Fruit fly (Drosophila melanogaster) whole organism, embryonic: ENCODE data around the gene Gr61a.

Experiments used
- Bteb2 ChIP-seq: fragments of 200-800 bp; sonication (Bioruptor generic); optimal IDR thresholded peaks from 2 replicates; lab custom pipeline; 2016; ENCODE audit warnings: missing biosample characterization, missing genetic modification characterization
- C15 ChIP-seq: fragments of 200-800 bp; sonication (Bioruptor generic); IDR thresholded peaks from 3 replicates; pipeline ENCODE4 v1.3.6; 2022; ENCODE audit warnings: missing biosample characterization, missing genetic modification characterization
- CG11085 ChIP-seq: fragments of 200-800 bp; sonication (Bioruptor generic); IDR thresholded peaks from 2 replicates; pipeline ENCODE4 v1.3.6; 2022; ENCODE audit warnings: missing biosample characterization, missing genetic modification characterization
- CG11695 ChIP-seq: fragments of 200-800 bp; sonication (Bioruptor generic); IDR thresholded peaks from 3 replicates; pipeline ENCODE4 v1.3.6; 2022; ENCODE audit warnings: missing biosample characterization, missing genetic modification characterization
- CG13296 ChIP-seq: fragments of 200-800 bp; sonication (Bioruptor generic); optimal IDR thresholded peaks from 3 replicates; lab custom pipeline; 2018; ENCODE audit warnings: missing biosample characterization, mild to moderate bottlenecking, missing genetic modification characterization
- CG14860 ChIP-seq: fragments of 200-800 bp; sonication (Bioruptor generic); IDR thresholded peaks from 3 replicates; pipeline ENCODE4 v1.3.6; 2022; ENCODE audit warnings: missing biosample characterization, missing genetic modification characterization; ENCODE audit not compliant: partially characterized antibody
- CG1529 ChIP-seq: fragments of 200-800 bp; sonication (Bioruptor generic); optimal IDR thresholded peaks from 3 replicates; lab custom pipeline; 2018; ENCODE audit warnings: missing biosample characterization, missing genetic modification characterization
- CG15696 ChIP-seq: fragments of 200-800 bp; sonication (Bioruptor generic); optimal IDR thresholded peaks from 2 replicates; lab custom pipeline; 2019; ENCODE audit warnings: missing biosample characterization, mild to moderate bottlenecking, missing genetic modification characterization, moderate library complexity
- CG1647 ChIP-seq: fragments of 200-800 bp; sonication (Bioruptor generic); optimal IDR thresholded peaks from 3 replicates; lab custom pipeline; 2016; ENCODE audit warnings: missing biosample characterization, missing genetic modification characterization
- CG17361 ChIP-seq: fragments of 200-800 bp; sonication (Bioruptor generic); IDR thresholded peaks from 3 replicates; pipeline ENCODE4 v1.3.6; 2022; ENCODE audit warnings: missing biosample characterization, missing genetic modification characterization
- CG2875 ChIP-seq: fragments of 200-800 bp; sonication (Bioruptor generic); optimal IDR thresholded peaks from 2 replicates; lab custom pipeline; 2017; ENCODE audit warnings: missing biosample characterization, mild to moderate bottlenecking, missing genetic modification characterization, missing genetic modification reagents
- CG31441 ChIP-seq: fragments of 200-800 bp; sonication (Bioruptor generic); IDR thresholded peaks from 2 replicates; pipeline ENCODE4 v1.3.6; 2022; ENCODE audit warnings: missing biosample characterization, missing genetic modification characterization
- CG3163 ChIP-seq: fragments of 200-800 bp; sonication (Bioruptor generic); optimal IDR thresholded peaks from 3 replicates; lab custom pipeline; 2016; ENCODE audit warnings: missing biosample characterization, missing genetic modification characterization
- CG32532 ChIP-seq: fragments of 200-800 bp; sonication (Bioruptor generic); IDR thresholded peaks from 2 replicates; pipeline ENCODE4 v1.3.6; 2022; ENCODE audit warnings: missing biosample characterization, missing genetic modification characterization
- CG3995 ChIP-seq: fragments of 200-800 bp; sonication (Bioruptor generic); optimal IDR thresholded peaks from 3 replicates; lab custom pipeline; 2016; ENCODE audit warnings: missing biosample characterization, missing genetic modification characterization
- CG4282 ChIP-seq: fragments of 200-800 bp; sonication (Bioruptor generic); optimal IDR thresholded peaks from 2 replicates; lab custom pipeline; 2016; ENCODE audit warnings: missing biosample characterization, missing genetic modification characterization
- CG43689 ChIP-seq: fragments of 200-800 bp; sonication (Bioruptor generic); IDR thresholded peaks from 2 replicates; pipeline ENCODE4 v1.3.6; 2022; ENCODE audit warnings: missing biosample characterization, missing genetic modification characterization
- CG4424 ChIP-seq: fragments of 200-800 bp; sonication (Bioruptor generic); optimal IDR thresholded peaks from 3 replicates; lab custom pipeline; 2016; ENCODE audit warnings: missing biosample characterization, missing genetic modification characterization
- CG4730 ChIP-seq: fragments of 200-800 bp; sonication (Bioruptor generic); IDR thresholded peaks from 2 replicates; pipeline ENCODE4 v1.3.6; 2022; ENCODE audit warnings: missing biosample characterization, missing genetic modification characterization
- CG6254 ChIP-seq: fragments of 200-800 bp; sonication (Bioruptor generic); optimal IDR thresholded peaks from 3 replicates; lab custom pipeline; 2017; ENCODE audit warnings: mild to moderate bottlenecking, missing biosample characterization, missing genetic modification reagents, missing genetic modification characterization
- CG8281 ChIP-seq: fragments of 200-800 bp; sonication (Bioruptor generic); optimal IDR thresholded peaks from 2 replicates; lab custom pipeline; 2018; ENCODE audit warnings: missing biosample characterization, mild to moderate bottlenecking, missing genetic modification characterization, moderate library complexity
- CG9876 ChIP-seq: fragments of 200-800 bp; sonication (Bioruptor generic); optimal IDR thresholded peaks from 2 replicates; lab custom pipeline; 2016; ENCODE audit warnings: missing biosample characterization, missing genetic modification characterization
- Doc3 ChIP-seq: fragments of 200-800 bp; sonication (Bioruptor generic); IDR thresholded peaks from 3 replicates; pipeline ENCODE4 v1.3.6; 2022; ENCODE audit warnings: missing biosample characterization, missing genetic modification characterization; ENCODE audit not compliant: partially characterized antibody
- Ets97D ChIP-seq: fragments of 200-800 bp; sonication (Bioruptor generic); optimal IDR thresholded peaks from 3 replicates; lab custom pipeline; 2016; ENCODE audit warnings: missing biosample characterization, missing genetic modification characterization
- GATAe ChIP-seq: fragments of 200-800 bp; sonication (Bioruptor generic); conservative IDR thresholded peaks from 2 replicates; pipeline ENCODE4 v1.3.6; 2022; ENCODE audit warnings: missing biosample characterization, missing genetic modification characterization
- Hr39 ChIP-seq: fragments of >200 bp; optimal IDR thresholded peaks from 2 replicates; lab custom pipeline; 2017
- Hr78 ChIP-seq, 2 experiments: fragments of 200-800 bp in 1 of 2; fragments of >200 bp in 1 of 2; sonication (Bioruptor generic) in 1 of 2; optimal IDR thresholded peaks; 2 replicates each; lab custom pipeline; 2017 to 2019; ENCODE audit warnings: missing biosample characterization in 2 of 2, missing genetic modification characterization in 2 of 2, mild to moderate bottlenecking in 1 of 2, moderate library complexity in 1 of 2
- Hsf ChIP-seq: fragments of 200-800 bp; sonication (Bioruptor generic); optimal IDR thresholded peaks from 3 replicates; lab custom pipeline; 2016; ENCODE audit warnings: missing biosample characterization, missing genetic modification characterization
- Lim3 ChIP-seq: fragments of 200-800 bp; sonication (Bioruptor generic); IDR thresholded peaks from 2 replicates; pipeline ENCODE4 v1.3.6; 2022; ENCODE audit warnings: missing biosample characterization, missing genetic modification characterization
- MBD-R2 ChIP-seq: fragments of 200-800 bp; sonication (Bioruptor generic); IDR thresholded peaks from 2 replicates; pipeline ENCODE4 v1.3.6; 2022; ENCODE audit warnings: missing biosample characterization, missing genetic modification characterization
- Oli ChIP-seq: fragments of 200-800 bp; sonication (Bioruptor generic); optimal IDR thresholded peaks from 2 replicates; lab custom pipeline; 2018; ENCODE audit warnings: missing biosample characterization, mild to moderate bottlenecking, missing genetic modification characterization, moderate library complexity
- Rfx ChIP-seq: fragments of 200-800 bp; sonication (Bioruptor generic); IDR thresholded peaks from 2 replicates; pipeline ENCODE4 v1.3.6; 2022; ENCODE audit warnings: missing biosample characterization, missing genetic modification characterization
- Sin3A ChIP-seq: fragments of >200 bp; optimal IDR thresholded peaks from 2 replicates; lab custom pipeline; 2018
- Sry-δ ChIP-seq: fragments of 200-800 bp; sonication (Bioruptor generic); optimal IDR thresholded peaks from 2 replicates; lab custom pipeline; 2016; ENCODE audit warnings: missing biosample characterization, missing genetic modification characterization
- Vsx1 ChIP-seq: fragments of 200-800 bp; sonication (Bioruptor generic); optimal IDR thresholded peaks from 2 replicates; lab custom pipeline; 2017; ENCODE audit warnings: missing biosample characterization, mild to moderate bottlenecking, missing genetic modification characterization, missing genetic modification reagents
- ab ChIP-seq: fragments of 200-800 bp; sonication (Bioruptor generic); optimal IDR thresholded peaks from 2 replicates; lab custom pipeline; 2016; ENCODE audit warnings: missing biosample characterization, missing genetic modification characterization
- ac ChIP-seq: fragments of 200-800 bp; sonication (Bioruptor generic); optimal IDR thresholded peaks from 3 replicates; lab custom pipeline; 2017; ENCODE audit warnings: missing biosample characterization, mild to moderate bottlenecking, missing genetic modification characterization
- ase ChIP-seq: fragments of 200-800 bp; sonication (Bioruptor generic); IDR thresholded peaks from 3 replicates; pipeline ENCODE4 v1.3.6; 2022; ENCODE audit warnings: missing biosample characterization, missing genetic modification characterization
- cas ChIP-seq: fragments of 200-800 bp; sonication (Bioruptor generic); IDR thresholded peaks from 2 replicates; pipeline ENCODE4 v1.3.6; 2022; ENCODE audit warnings: missing biosample characterization, missing genetic modification characterization
- da ChIP-seq: fragments of 200-800 bp; sonication (Bioruptor generic); optimal IDR thresholded peaks from 2 replicates; lab custom pipeline; 2016; ENCODE audit warnings: missing biosample characterization, missing genetic modification characterization
- en ChIP-seq: fragments of 200-800 bp; sonication (Bioruptor generic); optimal IDR thresholded peaks from 2 replicates; lab custom pipeline; 2016; ENCODE audit warnings: missing biosample characterization, missing genetic modification characterization
- eve ChIP-seq, 2 experiments: fragments of >200 bp; optimal IDR thresholded peaks; 2 replicates each; lab custom pipeline; 2017; ENCODE audit warnings: missing biosample characterization in 2 of 2, missing genetic modification characterization in 2 of 2
- eyg ChIP-seq: fragments of 200-800 bp; sonication (Bioruptor generic); optimal IDR thresholded peaks from 3 replicates; lab custom pipeline; 2016; ENCODE audit warnings: missing biosample characterization, missing genetic modification characterization
- gfzf ChIP-seq: fragments of 200-800 bp; sonication (Bioruptor generic); optimal IDR thresholded peaks from 2 replicates; lab custom pipeline; 2016; ENCODE audit warnings: missing biosample characterization, mild to moderate bottlenecking, missing genetic modification characterization, moderate library complexity
- her ChIP-seq: fragments of 200-800 bp; sonication (Bioruptor generic); optimal IDR thresholded peaks from 2 replicates; lab custom pipeline; 2016; ENCODE audit warnings: missing biosample characterization, missing genetic modification characterization
- ind ChIP-seq: fragments of 200-800 bp; sonication (Bioruptor generic); optimal IDR thresholded peaks from 3 replicates; lab custom pipeline; 2016; ENCODE audit warnings: missing biosample characterization, missing genetic modification characterization
- jumu ChIP-seq: fragments of 200-800 bp; sonication (Bioruptor generic); optimal IDR thresholded peaks from 3 replicates; lab custom pipeline; 2016; ENCODE audit warnings: missing biosample characterization, missing genetic modification characterization
- peb ChIP-seq: fragments of 200-800 bp; sonication (Bioruptor generic); IDR thresholded peaks from 2 replicates; pipeline ENCODE4 v1.3.6; 2022; ENCODE audit warnings: missing biosample characterization, missing genetic modification characterization
- sim ChIP-seq: fragments of 200-800 bp; sonication (Bioruptor generic); IDR thresholded peaks from 2 replicates; pipeline ENCODE4 v1.3.6; 2022; ENCODE audit warnings: missing biosample characterization, missing genetic modification characterization
- sima ChIP-seq: fragments of 200-800 bp; sonication (Bioruptor generic); optimal IDR thresholded peaks from 2 replicates; lab custom pipeline; 2016; ENCODE audit warnings: missing biosample characterization, missing genetic modification characterization
- sug ChIP-seq: fragments of 200-800 bp; optimal IDR thresholded peaks from 2 replicates; lab custom pipeline; 2019; ENCODE audit warnings: missing biosample characterization, mild to moderate bottlenecking, missing genetic modification characterization, moderate library complexity
- tna ChIP-seq: fragments of 200-800 bp; sonication (Bioruptor generic); IDR thresholded peaks from 2 replicates; pipeline ENCODE4 v1.3.6; 2022; ENCODE audit warnings: missing biosample characterization, missing genetic modification characterization; ENCODE audit not compliant: partially characterized antibody
- zen2 ChIP-seq: fragments of 200-800 bp; sonication (Bioruptor generic); IDR thresholded peaks from 3 replicates; pipeline ENCODE4 v1.3.6; 2022; ENCODE audit warnings: missing biosample characterization, missing genetic modification characterization; ENCODE audit not compliant: partially characterized antibody
- zf30C ChIP-seq: fragments of 200-800 bp; sonication (Bioruptor generic); optimal IDR thresholded peaks from 3 replicates; lab custom pipeline; 2018; ENCODE audit warnings: missing biosample characterization, mild to moderate bottlenecking, missing genetic modification characterization

Gene Gr61a

dm6 chr3L:884239-884638 is 43.0 kb downstream of the Gr61a start (continued):
- TF ChIP-seq CG14860 (GFP tag; lab: Robert Waterston, UW) (no peak), Oli (no peak), CG13296 (GFP tag; lab: Kevin White, UChicago) (no peak), CG4424 (GFP tag; lab: Kevin White, UChicago) (no peak), Ets97D (GFP tag; lab: Kevin White, UChicago) (no peak), CG9876 (GFP tag; lab: Kevin White, UChicago) (no peak), CG43689 (GFP tag; lab: Robert Waterston, UW) (no peak), Rfx (GFP tag; lab: Robert Waterston, UW) (peak; percentile 66), Doc3 (GFP tag; lab: Robert Waterston, UW) (no peak), sim (GFP tag; lab: Robert Waterston, UW) (no peak), Hr39 (no peak), ase (GFP tag; lab: Robert Waterston, UW) (no peak), tna (GFP tag; lab: Robert Waterston, UW) (no peak), Sry-δ (GFP tag; lab: Kevin White, UChicago) (no peak), CG15696 (tag; lab: Kevin White, UChicago) (no peak), cas (GFP tag; lab: Robert Waterston, UW) (no peak), CG8281 (tag; lab: Kevin White, UChicago) (no peak), peb (no peak), GATAe (GFP tag; lab: Robert Waterston, UW) (0 out of 2 replicates have a peak, but pooled peaks have one; percentile 10), Sin3A (no peak), CG4730 (GFP tag; lab: Robert Waterston, UW) (no peak), zen2 (no peak), Lim3 (GFP tag; lab: Robert Waterston, UW) (no peak), eve (GFP tag; optimal IDR thresholded peaks at IDR 0.05; lab: Kevin White, UChicago) (no peak), Hsf (GFP tag; lab: Kevin White, UChicago) (no peak), Hr78 (GFP tag; optimal IDR thresholded peaks at IDR 0.05; lab: Kevin White, UChicago) (no peak), en (GFP tag; lab: Kevin White, UChicago) (no peak), CG1529 (GFP tag; lab: Kevin White, UChicago) (no peak), sima (no peak), her (GFP tag; lab: Kevin White, UChicago) (no peak), CG11695 (no peak), eyg (no peak), CG3995 (GFP tag; lab: Kevin White, UChicago) (no peak), Vsx1 (GFP tag; lab: Kevin White, UChicago) (no peak), zf30C (GFP tag; lab: Kevin White, UChicago) (no peak), CG6254 (no peak), CG17361 (GFP tag; lab: Robert Waterston, UW) (no peak), CG3163 (GFP tag; lab: Kevin White, UChicago) (no peak), ab (no peak), CG2875 (no peak), CG31441 (GFP tag; lab: Robert Waterston, UW) (no peak), CG32532 (GFP tag; lab: Robert Waterston, UW) (peak; percentile 58), ind (GFP tag; lab: Kevin White, UChicago) (no peak), jumu (GFP tag; lab: Kevin White, UChicago) (no peak), C15 (no peak), CG1647 (GFP tag; lab: Kevin White, UChicago) (no peak), MBD-R2 (0 out of 2 replicates have a peak, but pooled peaks have one; percentile 16), ac (GFP tag; lab: Kevin White, UChicago) (no peak), gfzf (no peak), CG4282 (GFP tag; lab: Kevin White, UChicago) (no peak), da (GFP tag; lab: Kevin White, UChicago) (no peak), Bteb2 (GFP tag; lab: Kevin White, UChicago) (no peak), sug (no peak), CG11085 (no peak)
